Worm (Caenorhabditis elegans): ENCODE data around the gene his-4.

Gene his-4

DNA sequence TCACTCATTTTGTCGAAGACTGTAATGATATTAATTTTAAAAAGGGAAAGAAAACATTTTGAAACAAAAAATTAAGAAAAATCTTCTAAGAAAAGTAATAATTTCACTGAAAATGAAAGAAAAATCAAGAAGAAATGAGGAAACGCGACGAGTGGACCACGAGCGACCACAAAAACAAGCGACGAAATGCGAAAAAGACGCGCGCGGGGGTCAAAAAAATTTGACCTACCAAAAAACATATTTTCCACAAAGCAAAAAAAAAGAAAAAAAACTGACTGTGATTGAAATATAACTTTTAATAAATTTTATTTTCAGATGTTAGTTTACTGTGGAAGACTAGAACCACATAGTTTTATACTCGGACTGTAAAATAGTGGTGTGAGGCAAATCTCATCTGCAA is 18.6 kb upstream of the his-4 start, which contains the start of gene F14H3.6:
F14H3.6 (minus strand) TSS at position 22 of the 400 bp plus-strand sequence.
- peak; percentile 86 for TF ChIP-seq efl-1 (GFP tag; optimal IDR thresholded peaks at IDR 0.05)
- TF ChIP-seq F33H1.4 (GFP tag; IDR thresholded peaks at IDR 0.05), result no peak
- TF ChIP-seq egl-44 (GFP tag; IDR thresholded peaks at IDR 0.05), result no peak
- TF ChIP-seq madf-6 (GFP tag; IDR thresholded peaks at IDR 0.05), result peak; percentile 86
- no peak for TF ChIP-seq attf-5 (GFP tag; optimal IDR thresholded peaks at IDR 0.05)
- peak; percentile 69 for TF ChIP-seq dpl-1 (GFP tag; optimal IDR thresholded peaks at IDR 0.05)
- no peak for TF ChIP-seq madf-3 (GFP tag; IDR thresholded peaks at IDR 0.05)
- TF ChIP-seq tbp1 (GFP tag; optimal IDR thresholded peaks at IDR 0.05), result no peak
- TF ChIP-seq madf-8 (GFP tag; conservative IDR thresholded peaks at IDR 0.05), result peak; percentile 75
- no peak for TF ChIP-seq Y95B8A.8 (GFP tag; IDR thresholded peaks at IDR 0.05)
- TF ChIP-seq him-1 (tag; optimal IDR thresholded peaks at IDR 0.05), result no peak
- no peak for TF ChIP-seq nfyb-1 (GFP tag; IDR thresholded peaks at IDR 0.05)
- TF ChIP-seq T07F8.4 (tag; optimal IDR thresholded peaks at IDR 0.05), result no peak
- TF ChIP-seq F37B4.10 (GFP tag; IDR thresholded peaks at IDR 0.05), result no peak
- no peak for TF ChIP-seq K12H6.12 (tag; optimal IDR thresholded peaks at IDR 0.05)
- TF ChIP-seq xnd-1 (tag; optimal IDR thresholded peaks at IDR 0.05), result peak; percentile 44
- TF ChIP-seq sea-2 (GFP tag; IDR thresholded peaks at IDR 0.05), result no peak
- TF ChIP-seq let-526 (GFP tag; IDR thresholded peaks at IDR 0.05), result no peak
- peak; percentile 20; the same call in 1 of the 2 replicates for TF ChIP-seq D2030.7 (GFP tag; IDR thresholded peaks at IDR 0.05)
- TF ChIP-seq F23B12.7 (tag; optimal IDR thresholded peaks at IDR 0.05; ENCODE audit: insufficient read depth), result no peak
- TF ChIP-seq somi-1 (GFP tag; optimal IDR thresholded peaks at IDR 0.05), result no peak
- no peak for TF ChIP-seq dox-1 (GFP tag; IDR thresholded peaks at IDR 0.05)
- no peak for TF ChIP-seq atf-7 (tag; optimal IDR thresholded peaks at IDR 0.05)
- no peak for TF ChIP-seq Y53F4B.3 (GFP tag; IDR thresholded peaks at IDR 0.05)
- TF ChIP-seq ceh-91 (GFP tag; IDR thresholded peaks at IDR 0.05), result no peak; the same call in none of the 2 replicates
- no peak for TF ChIP-seq F52B5.7 (tag; optimal IDR thresholded peaks at IDR 0.05)
- no peak for TF ChIP-seq ztf-18 (tag; optimal IDR thresholded peaks at IDR 0.05)

DNA sequence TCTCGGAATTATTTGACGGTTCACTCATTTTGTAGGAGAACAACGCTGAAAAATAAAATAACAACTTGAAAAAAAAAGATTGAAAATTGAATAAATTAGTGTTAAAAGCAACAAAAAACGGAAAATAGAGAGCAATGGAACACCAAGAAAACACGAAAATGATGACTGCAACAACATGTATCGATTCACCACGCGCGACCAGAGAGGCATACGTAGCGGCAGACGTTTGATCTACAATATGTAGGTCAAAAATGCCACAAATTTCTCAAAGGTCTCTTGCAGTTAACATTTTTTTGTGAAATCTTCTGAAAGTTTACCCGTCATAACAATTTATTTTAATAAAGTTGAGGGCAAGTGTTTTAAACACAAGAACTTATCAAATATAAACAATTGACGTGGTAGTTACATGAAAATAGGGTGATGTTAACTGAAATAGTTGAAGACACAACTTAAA is 16.7 kb upstream of the his-4 start, which contains the start of gene F14H3.5:
F14H3.5 (minus strand) TSS at position 51 of the 454 bp plus-strand sequence.
- peak; percentile 38 for TF ChIP-seq snpc-3.4 (tag; optimal IDR thresholded peaks at IDR 0.05)
- peak; percentile 46 for TF ChIP-seq dpl-1 (GFP tag; optimal IDR thresholded peaks at IDR 0.05)
- TF ChIP-seq mel-28 (tag; optimal IDR thresholded peaks at IDR 0.05; ENCODE audit: borderline replicate concordance), result no peak
- peak; percentile 69 for TF ChIP-seq efl-1 (GFP tag; optimal IDR thresholded peaks at IDR 0.05)
- 0 out of 2 replicates have a peak, but pooled peaks have one; percentile 26 for TF ChIP-seq Y79H2A.3 (GFP tag; conservative IDR thresholded peaks at IDR 0.05)
- no peak for TF ChIP-seq Y67H2A.10 (GFP tag; conservative IDR thresholded peaks at IDR 0.05)
- 0 out of 2 replicates have a peak, but pooled peaks have one; percentile 26 for TF ChIP-seq madf-8 (GFP tag; conservative IDR thresholded peaks at IDR 0.05)
- 0 out of 2 replicates have a peak, but pooled peaks have one; percentile 54 for TF ChIP-seq hsf-1 (GFP tag; IDR thresholded peaks at IDR 0.05)
- 0 out of 2 replicates have a peak, but pooled peaks have one; percentile 7 for TF ChIP-seq attf-6 (GFP tag; IDR thresholded peaks at IDR 0.05)
- no peak for TF ChIP-seq ztf-28 (GFP tag; IDR thresholded peaks at IDR 0.05)
- TF ChIP-seq madf-6 (GFP tag; IDR thresholded peaks at IDR 0.05), result peak; percentile 71

DNA sequence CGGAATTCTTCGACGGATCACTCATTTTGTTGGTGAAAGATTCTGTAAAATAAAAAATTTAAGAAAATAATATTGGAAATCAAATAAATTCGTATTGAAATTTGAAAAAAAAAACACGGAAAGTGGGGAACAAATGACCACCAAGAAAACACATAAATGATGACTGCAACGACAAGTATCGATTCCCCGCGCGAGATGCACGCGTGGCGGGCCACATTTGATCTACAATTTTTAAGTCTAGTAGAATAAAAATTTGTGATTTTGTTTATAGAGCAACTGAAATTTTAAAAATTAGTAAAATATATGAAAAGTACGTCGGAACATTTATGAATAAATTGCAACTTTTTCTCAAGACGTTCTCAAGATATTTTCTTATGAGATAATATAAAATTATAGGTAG is 14.7 kb upstream of the his-4 start, which contains the start of gene F14H3.4:
F14H3.4 (minus strand) TSS at position 42 of the 400 bp plus-strand sequence.
- TF ChIP-seq ZK185.1 (tag; optimal IDR thresholded peaks at IDR 0.05; ENCODE audit: poor library complexity, severe bottlenecking) (no peak), unc-62 (GFP tag; optimal IDR thresholded peaks at IDR 0.05) (no peak), let-526 (GFP tag; IDR thresholded peaks at IDR 0.05) (no peak), cebp-1 (GFP tag; IDR thresholded peaks at IDR 0.05) (no peak), cebp-1 (tag; optimal IDR thresholded peaks at IDR 0.05) (no peak), Y67H2A.10 (GFP tag; conservative IDR thresholded peaks at IDR 0.05) (no peak), xnd-1 (tag; optimal IDR thresholded peaks at IDR 0.05) (peak; percentile 42), lsy-27 (tag; optimal IDR thresholded peaks at IDR 0.05; ENCODE audit: borderline replicate concordance, insufficient read depth) (no peak), efl-1 (GFP tag; optimal IDR thresholded peaks at IDR 0.05) (peak; percentile 62), cebp-2 (GFP tag; IDR thresholded peaks at IDR 0.05) (no peak), ztf-22 (GFP tag; optimal IDR thresholded peaks at IDR 0.05) (no peak), dpl-1 (GFP tag; optimal IDR thresholded peaks at IDR 0.05) (peak; percentile 5), madf-6 (GFP tag; IDR thresholded peaks at IDR 0.05) (peak; percentile 88), bed-1 (GFP tag; IDR thresholded peaks at IDR 0.05) (no peak), madf-8 (GFP tag; conservative IDR thresholded peaks at IDR 0.05) (peak; percentile 69), ccch-3 (GFP tag; optimal IDR thresholded peaks at IDR 0.05) (no peak), aptf-2 (GFP tag; conservative IDR thresholded peaks at IDR 0.05) (no peak), attf-3 (GFP tag; conservative IDR thresholded peaks at IDR 0.05) (no peak), nfyb-1 (GFP tag; IDR thresholded peaks at IDR 0.05) (no peak), snpc-3.4 (tag; optimal IDR thresholded peaks at IDR 0.05) (no peak)

Measured in whole organism, young adult.